Fruit fly (Drosophila melanogaster): ENCODE measurements around the gene CG43400.

dm6 chr2L:8466643-8467042, 23.9 kb upstream of the CG43400 start, which contains the start of gene dachs:
- TF ChIP-seq ttk (optimal IDR thresholded peaks at IDR 0.05) (no peak), h (optimal IDR thresholded peaks at IDR 0.05) (no peak), psq (optimal IDR thresholded peaks at IDR 0.05) (no peak), insv (optimal IDR thresholded peaks at IDR 0.05) (no peak), Sin3A (optimal IDR thresholded peaks at IDR 0.05) (no peak), Myc (optimal IDR thresholded peaks at IDR 0.05) (no peak)
